Worm (Caenorhabditis elegans) whole organism, L4/young adult: ENCODE measurements around the gene Y17D7B.2.

Experiments
- W03F9.2 ChIP-seq: fragments of 150-350 bp; optimal IDR thresholded peaks from 2 replicates; lab custom pipeline; 2014; ENCODE audit warnings: missing biosample characterization, missing genetic modification characterization
- dao-5 ChIP-seq: sonication (generic microtip); optimal IDR thresholded peaks from 2 replicates; lab custom pipeline; 2016; ENCODE audit warnings: missing genotype, missing genetic modification characterization, moderate library complexity, missing compliant biosample characterization
- him-1 ChIP-seq: sonication (generic microtip); optimal IDR thresholded peaks from 2 replicates; lab custom pipeline; 2016; ENCODE audit warnings: missing genotype, missing genetic modification reagents, missing genetic modification characterization, missing compliant biosample characterization

DNA sequence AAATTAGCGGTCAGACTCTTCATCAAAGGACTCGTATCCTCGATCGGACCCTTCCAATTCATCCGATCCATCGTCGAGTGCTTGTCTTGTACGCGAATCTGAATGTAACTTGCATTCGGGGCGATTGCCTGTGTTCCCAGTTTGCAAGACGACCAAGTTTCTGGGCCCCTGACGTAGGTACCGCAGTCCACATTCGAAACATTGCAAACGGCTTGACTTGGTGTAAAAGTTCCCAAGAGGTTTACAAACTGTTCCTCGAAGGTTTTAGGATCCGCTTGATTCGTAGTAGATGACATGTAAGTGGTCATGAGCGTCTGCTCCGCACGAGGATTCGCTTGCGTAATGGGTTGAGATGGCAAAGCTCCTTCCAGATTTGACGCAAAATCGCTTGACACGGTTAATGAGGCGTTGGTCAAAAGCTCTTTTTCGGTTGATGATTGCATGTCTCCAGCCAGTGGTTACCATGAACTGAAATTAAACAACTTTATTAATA is 11.2 kb upstream of the Y17D7B.2 start, which contains the start of gene Y17D7B.4:
- TF ChIP-seq W03F9.2 (no peak), him-1 (tag; lab: Kevin White, UChicago) (no peak), dao-5 (tag; lab: Kevin White, UChicago) (no peak)
